Worm (Caenorhabditis elegans) whole organism, young adult: ENCODE data around the gene sor-3.

Experiments
- B0336.3 ChIP-seq: fragments of 200-800 bp; sonication (Bioruptor generic); IDR thresholded peaks from 2 replicates; pipeline ENCODE4 v1.3.6; 2022; ENCODE audit warnings: missing genetic modification characterization, missing compliant biosample characterization
- C17E4.6 ChIP-seq: fragments of 200-800 bp; sonication (Bioruptor generic); IDR thresholded peaks from 2 replicates; pipeline ENCODE4 v1.3.6; 2022; ENCODE audit warnings: missing genetic modification reagents, missing genetic modification characterization, missing compliant biosample characterization
- egl-18 ChIP-seq: fragments of 200-800 bp; sonication (Bioruptor generic); IDR thresholded peaks from 2 replicates; pipeline ENCODE4 v1.3.6; 2022; ENCODE audit warnings: missing genetic modification reagents, missing genetic modification characterization, missing compliant biosample characterization
- madf-3 ChIP-seq: fragments of 200-800 bp; sonication (Bioruptor generic); IDR thresholded peaks from 2 replicates; pipeline ENCODE4 v1.3.6; 2022; ENCODE audit warnings: missing genetic modification reagents, missing genetic modification characterization, missing compliant biosample characterization
- nhr-120 ChIP-seq: fragments of 200-800 bp; sonication (Bioruptor generic); IDR thresholded peaks from 2 replicates; pipeline ENCODE4 v1.3.6; 2022; ENCODE audit warnings: missing genetic modification characterization, missing compliant biosample characterization
- pha-4 ChIP-seq: fragments of 150-350 bp; sonication (generic microtip); optimal IDR thresholded peaks from 2 replicates; lab custom pipeline; 2014; ENCODE audit warnings: missing biosample characterization, missing genetic modification reagents, missing genetic modification characterization
- rpc-1 ChIP-seq, 2 experiments: fragments of 150-350 bp in 1 of 2; sonication (generic microtip) in 1 of 2; optimal IDR thresholded peaks; 2 replicates each; lab custom pipeline; 2014 to 2018; ENCODE audit warnings: missing biosample characterization in 1 of 2, missing genetic modification characterization in 1 of 2, missing genetic modification reagents in 1 of 2, missing genotype in 1 of 2
- sea-2 ChIP-seq: fragments of 200-800 bp; sonication (Bioruptor generic); IDR thresholded peaks from 2 replicates; pipeline ENCODE4 v1.3.6; 2022; ENCODE audit warnings: missing genetic modification characterization, missing compliant biosample characterization
- tbp1 ChIP-seq: fragments of 200-800 bp; sonication (Bioruptor generic); optimal IDR thresholded peaks from 2 replicates; lab custom pipeline; 2018; ENCODE audit warnings: mild to moderate bottlenecking, missing genetic modification characterization, missing compliant biosample characterization
- unc-62 ChIP-seq: fragments of 150-350 bp; optimal IDR thresholded peaks from 2 replicates; lab custom pipeline; 2014; ENCODE audit warnings: missing biosample characterization, missing genetic modification reagents, missing genetic modification characterization

DNA sequence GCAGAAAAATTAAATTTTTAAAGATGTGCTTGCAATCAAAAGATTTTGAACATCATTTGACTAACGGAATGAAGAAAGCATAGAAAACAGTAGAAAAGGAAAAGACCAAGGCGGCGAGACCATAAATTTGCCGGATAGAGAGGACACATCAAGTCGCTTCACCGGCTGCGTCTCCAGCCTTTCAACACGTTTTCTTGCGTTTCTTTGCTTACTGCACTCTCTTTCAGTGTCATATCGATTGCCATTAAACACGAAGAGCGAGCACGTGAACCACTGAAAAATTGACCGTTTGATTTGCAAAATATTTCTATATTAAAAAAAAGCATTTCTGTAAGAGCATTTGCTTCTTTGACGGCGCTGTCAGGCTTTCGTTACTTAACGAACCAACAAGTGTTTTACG lies 5.3 kb upstream of the sor-3 start:
- TF ChIP-seq pha-4 (no peak), nhr-120 (GFP tag; lab: Robert Waterston, UW) (no peak), sea-2 (GFP tag; lab: Robert Waterston, UW) (no peak), tbp1 (GFP tag; lab: Kevin White, UChicago) (no peak), C17E4.6 (GFP tag; lab: Robert Waterston, UW) (no peak), egl-18 (GFP tag; lab: Robert Waterston, UW) (no peak), B0336.3 (GFP tag; lab: Robert Waterston, UW) (no peak), madf-3 (GFP tag; lab: Robert Waterston, UW) (no peak), rpc-1 (optimal IDR thresholded peaks at IDR 0.05; lab: Kevin White, UChicago) (no peak), rpc-1 (tag; optimal IDR thresholded peaks at IDR 0.05; lab: Kevin White, UChicago) (no peak), unc-62 (GFP tag; lab: Kevin White, UChicago) (no peak)
